Worm (Caenorhabditis elegans) whole organism, L2 larva: ENCODE measurements around the gene T11F9.1.

ENCODE experiments used
- aly-2 ChIP-seq: fragments of 150-350 bp; optimal IDR thresholded peaks from 2 replicates; lab custom pipeline; 2014; ENCODE audit warnings: missing biosample characterization, missing genetic modification characterization
- elt-1 ChIP-seq: fragments of 150-350 bp; optimal IDR thresholded peaks from 2 replicates; lab custom pipeline; 2014; ENCODE audit warnings: missing biosample characterization, missing genetic modification characterization
- elt-3 ChIP-seq: sonication (generic microtip); optimal IDR thresholded peaks from 2 replicates; lab custom pipeline; 2017; ENCODE audit warnings: missing biosample characterization, missing genetic modification characterization
- fos-1 ChIP-seq: fragments of 150-350 bp; optimal IDR thresholded peaks from 2 replicates; lab custom pipeline; 2014; ENCODE audit warnings: missing biosample characterization, missing genetic modification characterization
- lin-11 ChIP-seq: fragments of 150-350 bp; sonication (generic microtip); optimal IDR thresholded peaks from 2 replicates; lab custom pipeline; 2014; ENCODE audit warnings: missing biosample characterization, missing genetic modification characterization, inconsistent platforms, mixed read lengths
- mab-5 ChIP-seq: fragments of 150-350 bp; optimal IDR thresholded peaks from 2 replicates; lab custom pipeline; 2014; ENCODE audit warnings: missing biosample characterization, missing genetic modification characterization
- nhr-237 ChIP-seq: fragments of 150-350 bp; optimal IDR thresholded peaks from 2 replicates; lab custom pipeline; 2014; ENCODE audit warnings: missing biosample characterization, missing genetic modification characterization
- nhr-25 ChIP-seq: fragments of 150-350 bp; sonication (generic microtip); optimal IDR thresholded peaks from 3 replicates; lab custom pipeline; 2014; ENCODE audit warnings: missing biosample characterization, missing genetic modification characterization
- snpc-4 ChIP-seq: fragments of 150-350 bp; optimal IDR thresholded peaks from 2 replicates; lab custom pipeline; 2014; ENCODE audit warnings: missing biosample characterization, missing genetic modification characterization
- unc-55 ChIP-seq: fragments of 150-350 bp; sonication (generic microtip); optimal IDR thresholded peaks from 3 replicates; lab custom pipeline; 2014; ENCODE audit warnings: missing biosample characterization, missing genetic modification reagents, missing genetic modification characterization

ce11 chrV:11503081-11503751 lies 43.9 kb downstream of the T11F9.1 start, which contains the start of gene C55A6.12:
- TF ChIP-seq nhr-237 (tag; lab: Kevin White, UChicago), result no peak
- no peak for TF ChIP-seq mab-5 (tag; lab: Kevin White, UChicago)
- no peak for TF ChIP-seq aly-2 (tag; lab: Kevin White, UChicago)
- no peak for TF ChIP-seq elt-1 (tag; lab: Kevin White, UChicago)
- TF ChIP-seq fos-1, result no peak
- TF ChIP-seq unc-55 (GFP tag; lab: Kevin White, UChicago), result no peak
- no peak for TF ChIP-seq nhr-25 (tag; lab: Kevin White, UChicago)
- no peak for TF ChIP-seq snpc-4 (tag; lab: Kevin White, UChicago)
- TF ChIP-seq elt-3 (tag; lab: Kevin White, UChicago), result no peak
- no peak for TF ChIP-seq lin-11
